3 fruit fly cellular contexts compared by ENCODE assay signal in the genomic region with DNA sequence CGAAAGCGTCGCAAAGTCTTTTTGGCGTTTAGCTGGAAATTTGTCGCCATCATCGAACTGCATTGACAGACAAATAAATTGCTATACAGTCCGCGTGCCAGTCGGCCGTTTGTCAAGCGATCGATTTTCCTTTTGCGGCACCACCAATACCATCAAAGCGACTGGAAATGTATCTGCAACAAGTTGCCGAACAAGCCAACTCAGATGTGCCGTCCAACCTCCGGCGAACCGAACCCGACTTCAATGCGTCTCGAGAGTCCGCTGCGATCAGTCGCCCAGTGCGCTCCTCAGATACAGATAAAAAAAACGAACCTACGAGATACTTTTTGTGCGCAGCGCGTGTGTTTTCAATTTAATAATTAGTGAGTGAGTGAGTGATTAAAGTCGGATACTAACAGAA.
TF ChIP-seq lines count a peak whose summit lies in the region.

No protein-coding gene starts in this region.

- no peak for TF ChIP-seq CTCF in whole organism, embryonic (GFP tag; optimal IDR thresholded peaks at IDR 0.05; lab: Kevin White, UChicago)

TF ChIP-seq in whole organism, embryonic, 481 proteins besides CTCF, POLR2A, EP300 and RAD21:
- no peak for TF ChIP-seq grn (GFP tag; optimal IDR thresholded peaks at IDR 0.05; lab: Kevin White, UChicago)
- no peak for TF ChIP-seq mld (GFP tag; IDR thresholded peaks at IDR 0.05; lab: Robert Waterston, UW; ENCODE audit: partially characterized antibody)
- peak; percentile 5 for TF ChIP-seq CG15601 (tag; optimal IDR thresholded peaks at IDR 0.05; lab: Kevin White, UChicago)
- no peak for TF ChIP-seq HmgZ (tag; optimal IDR thresholded peaks at IDR 0.05; lab: Kevin White, UChicago)
- no peak for TF ChIP-seq inv (GFP tag; IDR thresholded peaks at IDR 0.05; lab: Robert Waterston, UW; ENCODE audit: partially characterized antibody)
- no peak for TF ChIP-seq da (GFP tag; optimal IDR thresholded peaks at IDR 0.05; lab: Kevin White, UChicago)
- TF ChIP-seq row (GFP tag; IDR thresholded peaks at IDR 0.05; lab: Robert Waterston, UW) = 0 out of 3 replicates have a peak, but pooled peaks have one; percentile 21
- TF ChIP-seq CG5180 (GFP tag; optimal IDR thresholded peaks at IDR 0.05; lab: Kevin White, UChicago) = peak; percentile 87
- no peak for TF ChIP-seq CG7745 (tag; optimal IDR thresholded peaks at IDR 0.05; lab: Kevin White, UChicago)
- peak; percentile 55 for TF ChIP-seq sens (GFP tag; lab: Kevin White, UChicago)
- TF ChIP-seq HLHmδ (GFP tag; optimal IDR thresholded peaks at IDR 0.05; lab: Kevin White, UChicago) = no peak
- peak; percentile 83 for TF ChIP-seq Ets65A (GFP tag; lab: Kevin White, UChicago)
- TF ChIP-seq gsb (GFP tag; IDR thresholded peaks at IDR 0.05; lab: Robert Waterston, UW) = no peak
- TF ChIP-seq Max (GFP tag; optimal IDR thresholded peaks at IDR 0.05; lab: Kevin White, UChicago) = no peak
- no peak for TF ChIP-seq wdn (GFP tag; IDR thresholded peaks at IDR 0.05; lab: Robert Waterston, UW)
- no peak for TF ChIP-seq Ptx1 (GFP tag; IDR thresholded peaks at IDR 0.05; lab: Robert Waterston, UW)
- no peak for TF ChIP-seq dm (GFP tag; optimal IDR thresholded peaks at IDR 0.05; lab: Kevin White, UChicago)
- peak; percentile 96 for TF ChIP-seq CG11504 (tag; optimal IDR thresholded peaks at IDR 0.05; lab: Kevin White, UChicago)
- peak; percentile 13 for TF ChIP-seq Jarid2 (GFP tag; optimal IDR thresholded peaks at IDR 0.05; lab: Kevin White, UChicago)
- no peak for TF ChIP-seq dmrt11E (tag; optimal IDR thresholded peaks at IDR 0.05; lab: Kevin White, UChicago)
- no peak for TF ChIP-seq knrl (GFP tag; IDR thresholded peaks at IDR 0.05; lab: Robert Waterston, UW; ENCODE audit: partially characterized antibody)
- no peak for TF ChIP-seq Opbp (GFP tag; IDR thresholded peaks at IDR 0.05; lab: Robert Waterston, UW; ENCODE audit: partially characterized antibody)
- peak; percentile 22 for TF ChIP-seq Med (GFP tag; lab: Kevin White, UChicago)
- peak; percentile 43; the same call in 1 of the 2 replicates for TF ChIP-seq Drgx (GFP tag; IDR thresholded peaks at IDR 0.05; lab: Robert Waterston, UW)
- no peak for TF ChIP-seq luna (GFP tag; optimal IDR thresholded peaks at IDR 0.05; lab: Kevin White, UChicago)
- TF ChIP-seq BEAF-32 (GFP tag; optimal IDR thresholded peaks at IDR 0.05; lab: Kevin White, UChicago) = no peak
- no peak for TF ChIP-seq Dref (GFP tag; IDR thresholded peaks at IDR 0.05; lab: Robert Waterston, UW)
- TF ChIP-seq GATAe (GFP tag; conservative IDR thresholded peaks at IDR 0.05; lab: Robert Waterston, UW) = no peak

TF ChIP-seq in whole organism, prepupa, 60 proteins besides CTCF, POLR2A, EP300 and RAD21 (continues in another document):
- no peak for TF ChIP-seq OdsH (GFP tag; optimal IDR thresholded peaks at IDR 0.05; lab: Kevin White, UChicago)
- TF ChIP-seq Sox102F (GFP tag; optimal IDR thresholded peaks at IDR 0.05; lab: Kevin White, UChicago) = no peak
- TF ChIP-seq svp (GFP tag; lab: Kevin White, UChicago) = no peak
- peak; percentile 21 for TF ChIP-seq CG6808 (GFP tag; optimal IDR thresholded peaks at IDR 0.05; lab: Kevin White, UChicago)
- no peak for TF ChIP-seq Ets21C (GFP tag; optimal IDR thresholded peaks at IDR 0.05; lab: Kevin White, UChicago)
- peak; percentile 41 for TF ChIP-seq CG1621 (tag; optimal IDR thresholded peaks at IDR 0.05; lab: Kevin White, UChicago)
- TF ChIP-seq fd59A (GFP tag; optimal IDR thresholded peaks at IDR 0.05; lab: Kevin White, UChicago) = no peak
- TF ChIP-seq CG11294 (GFP tag; IDR thresholded peaks at IDR 0.05; lab: Robert Waterston, UW) = no peak
- TF ChIP-seq CG3032 (tag; optimal IDR thresholded peaks at IDR 0.05; lab: Kevin White, UChicago) = peak; percentile 23
- no peak for TF ChIP-seq CG10669 (GFP tag; optimal IDR thresholded peaks at IDR 0.05; lab: Kevin White, UChicago)
- TF ChIP-seq CG8319 (GFP tag; optimal IDR thresholded peaks at IDR 0.05; lab: Kevin White, UChicago) = no peak
- peak; percentile 63 for TF ChIP-seq Eip78C (GFP tag; lab: Kevin White, UChicago)
- no peak for TF ChIP-seq CG10631 (GFP tag; optimal IDR thresholded peaks at IDR 0.05; lab: Kevin White, UChicago)
- TF ChIP-seq Ets96B (tag; optimal IDR thresholded peaks at IDR 0.05; lab: Kevin White, UChicago) = no peak
- no peak for TF ChIP-seq Hr38 (GFP tag; optimal IDR thresholded peaks at IDR 0.05; lab: Kevin White, UChicago)
- no peak for TF ChIP-seq Blimp-1 (GFP tag; optimal IDR thresholded peaks at IDR 0.05; lab: Kevin White, UChicago)
- no peak for TF ChIP-seq achi (GFP tag; optimal IDR thresholded peaks at IDR 0.05; lab: Kevin White, UChicago)
- TF ChIP-seq dsx (GFP tag; optimal IDR thresholded peaks at IDR 0.05; lab: Kevin White, UChicago; ENCODE audit: poor library complexity, severe bottlenecking) = no peak
- TF ChIP-seq eg (GFP tag; IDR thresholded peaks at IDR 0.05; lab: Robert Waterston, UW) = peak; percentile 47; the same call in 1 of the 3 replicates
- TF ChIP-seq CG6163 (GFP tag; IDR thresholded peaks at IDR 0.05; lab: Robert Waterston, UW) = no peak
- TF ChIP-seq CG34406 (GFP tag; optimal IDR thresholded peaks at IDR 0.05; lab: Kevin White, UChicago) = no peak
- no peak for TF ChIP-seq net (GFP tag; optimal IDR thresholded peaks at IDR 0.05; lab: Kevin White, UChicago)
- TF ChIP-seq CG31627 (GFP tag; optimal IDR thresholded peaks at IDR 0.05; lab: Kevin White, UChicago) = no peak
- TF ChIP-seq dac (GFP tag; optimal IDR thresholded peaks at IDR 0.05; lab: Kevin White, UChicago) = no peak
- TF ChIP-seq Hr4 (GFP tag; optimal IDR thresholded peaks at IDR 0.05; lab: Kevin White, UChicago) = no peak
- TF ChIP-seq lz (GFP tag; optimal IDR thresholded peaks at IDR 0.05; lab: Kevin White, UChicago) = no peak
- TF ChIP-seq vri (GFP tag; optimal IDR thresholded peaks at IDR 0.05; lab: Kevin White, UChicago) = no peak
- TF ChIP-seq CG32006 (GFP tag; optimal IDR thresholded peaks at IDR 0.05; lab: Kevin White, UChicago) = peak; percentile 17
- no peak for TF ChIP-seq CG6276 (GFP tag; optimal IDR thresholded peaks at IDR 0.05; lab: Kevin White, UChicago)
- TF ChIP-seq CG4318 (GFP tag; optimal IDR thresholded peaks at IDR 0.05; lab: Kevin White, UChicago) = no peak
- TF ChIP-seq ss (GFP tag; optimal IDR thresholded peaks at IDR 0.05; lab: Kevin White, UChicago) = peak in 1 of 2 experiments; percentile 75
- TF ChIP-seq CG8119 (GFP tag; IDR thresholded peaks at IDR 0.05; lab: Robert Waterston, UW) = 0 out of 3 replicates have a peak, but pooled peaks have one; percentile 18
- TF ChIP-seq Met (GFP tag; optimal IDR thresholded peaks at IDR 0.05; lab: Kevin White, UChicago) = no peak

TF ChIP-seq in whole organism, pupa, 21 proteins besides CTCF, POLR2A, EP300 and RAD21:
- TF ChIP-seq CG4496 (GFP tag; IDR thresholded peaks at IDR 0.05; lab: Robert Waterston, UW) = 0 out of 3 replicates have a peak, but pooled peaks have one; percentile 7
- TF ChIP-seq CG8159 (tag; optimal IDR thresholded peaks at IDR 0.05; lab: Kevin White, UChicago) = no peak
- peak; percentile 49 for TF ChIP-seq CG13204 (GFP tag; optimal IDR thresholded peaks at IDR 0.05; lab: Kevin White, UChicago)
- peak; percentile 11 for TF ChIP-seq CG14655 (GFP tag; optimal IDR thresholded peaks at IDR 0.05; lab: Kevin White, UChicago)
- no peak for TF ChIP-seq CG32121 (GFP tag; IDR thresholded peaks at IDR 0.05; lab: Robert Waterston, UW)
- TF ChIP-seq CG8301 (tag; optimal IDR thresholded peaks at IDR 0.05; lab: Kevin White, UChicago) = no peak
- TF ChIP-seq EcR (GFP tag; optimal IDR thresholded peaks at IDR 0.05; lab: Kevin White, UChicago) = peak; percentile 21
- TF ChIP-seq fd96Ca (GFP tag; IDR thresholded peaks at IDR 0.05; lab: Robert Waterston, UW) = no peak
